Worm (Caenorhabditis elegans) whole organism, L3 larva: Measurements from ENCODE around the gene K09F6.7.
A peak's percentile ranks its signal among the peaks of the same experiment; 100 is the strongest.

Experiments
- R02D3.7 ChIP-seq: fragments of 150-350 bp; optimal IDR thresholded peaks from 2 replicates; lab custom pipeline; 2014; ENCODE audit warnings: missing biosample characterization, missing genetic modification characterization
- aly-2 ChIP-seq: fragments of 150-350 bp; optimal IDR thresholded peaks from 2 replicates; lab custom pipeline; 2014; ENCODE audit warnings: missing biosample characterization, missing genetic modification characterization
- ama-1 ChIP-seq: fragments of 150-350 bp; optimal IDR thresholded peaks from 2 replicates; lab custom pipeline; 2018
- ceh-16 ChIP-seq: sonication (generic microtip); optimal IDR thresholded peaks from 2 replicates; lab custom pipeline; 2017; ENCODE audit warnings: missing biosample characterization, missing genetic modification characterization
- ceh-28 ChIP-seq: fragments of 150-350 bp; optimal IDR thresholded peaks from 2 replicates; lab custom pipeline; 2014; ENCODE audit warnings: missing biosample characterization, missing genetic modification reagents, missing genetic modification characterization
- ceh-9 ChIP-seq: sonication (generic microtip); optimal IDR thresholded peaks from 2 replicates; lab custom pipeline; 2018; ENCODE audit warnings: missing biosample characterization, missing genetic modification characterization
- daf-12 ChIP-seq: fragments of 150-350 bp; optimal IDR thresholded peaks from 2 replicates; lab custom pipeline; 2014; ENCODE audit warnings: missing biosample characterization, missing genetic modification reagents, missing genetic modification characterization
- egl-27 ChIP-seq: sonication (generic microtip); optimal IDR thresholded peaks from 4 replicates; lab custom pipeline; 2017; ENCODE audit warnings: missing biosample characterization, missing genetic modification reagents, missing genetic modification characterization
- egl-5 ChIP-seq: fragments of 150-350 bp; optimal IDR thresholded peaks from 2 replicates; lab custom pipeline; 2017; ENCODE audit warnings: missing biosample characterization, missing genetic modification reagents, missing genetic modification characterization, inconsistent platforms
- elt-2 ChIP-seq: sonication (generic microtip); optimal IDR thresholded peaks from 2 replicates; lab custom pipeline; 2016; ENCODE audit warnings: missing genetic modification reagents, mild to moderate bottlenecking, missing genetic modification characterization, missing compliant biosample characterization
- eor-1 ChIP-seq, 2 experiments: fragments of 150-350 bp; optimal IDR thresholded peaks; 2 replicates each; lab custom pipeline; 2014 to 2018; ENCODE audit warnings: missing biosample characterization in 2 of 2, missing genetic modification characterization in 2 of 2
- fkh-10 ChIP-seq: sonication (generic microtip); optimal IDR thresholded peaks from 2 replicates; lab custom pipeline; 2017; ENCODE audit warnings: missing biosample characterization, missing genetic modification reagents, missing genetic modification characterization
- fos-1 ChIP-seq: fragments of 150-350 bp; optimal IDR thresholded peaks from 2 replicates; lab custom pipeline; 2014; ENCODE audit warnings: missing biosample characterization, missing genetic modification characterization
- hmg-11 ChIP-seq: sonication (generic microtip); optimal IDR thresholded peaks from 2 replicates; lab custom pipeline; 2016; ENCODE audit warnings: missing genetic modification characterization, missing compliant biosample characterization
- jun-1 ChIP-seq: fragments of 150-350 bp; optimal IDR thresholded peaks from 2 replicates; lab custom pipeline; 2014; ENCODE audit warnings: missing biosample characterization, missing genetic modification reagents, missing genetic modification characterization
- lin-15B ChIP-seq: fragments of 150-350 bp; optimal IDR thresholded peaks from 2 replicates; lab custom pipeline; 2014; ENCODE audit warnings: missing biosample characterization, missing genetic modification characterization
- lsy-12 ChIP-seq: sonication (generic microtip); optimal IDR thresholded peaks from 2 replicates; lab custom pipeline; 2016; ENCODE audit warnings: mild to moderate bottlenecking, missing genetic modification characterization, missing compliant biosample characterization
- mdl-1 ChIP-seq: fragments of 150-350 bp; optimal IDR thresholded peaks from 2 replicates; lab custom pipeline; 2014; ENCODE audit warnings: missing biosample characterization, missing genetic modification characterization
- mml-1 ChIP-seq: fragments of 150-350 bp; sonication (generic microtip); optimal IDR thresholded peaks from 3 replicates; lab custom pipeline; 2014; ENCODE audit warnings: missing biosample characterization, missing genetic modification characterization
- nfya-1 ChIP-seq: sonication (generic microtip); optimal IDR thresholded peaks from 2 replicates; lab custom pipeline; 2017; ENCODE audit warnings: missing genetic modification characterization, mild to moderate bottlenecking, missing compliant biosample characterization, antibody characterized with exemption, moderate library complexity; ENCODE audit not compliant: insufficient read depth
- nhr-11 ChIP-seq: fragments of 150-350 bp; optimal IDR thresholded peaks from 2 replicates; lab custom pipeline; 2014; ENCODE audit warnings: missing biosample characterization, missing genetic modification characterization
- nhr-12 ChIP-seq: fragments of 150-350 bp; optimal IDR thresholded peaks from 2 replicates; lab custom pipeline; 2014; ENCODE audit warnings: missing biosample characterization, missing genetic modification characterization
- nhr-23 ChIP-seq: fragments of 150-350 bp; optimal IDR thresholded peaks from 2 replicates; lab custom pipeline; 2014; ENCODE audit warnings: missing biosample characterization, missing genetic modification reagents, missing genetic modification characterization
- nhr-25 ChIP-seq: sonication (generic microtip); optimal IDR thresholded peaks from 2 replicates; lab custom pipeline; 2017; ENCODE audit warnings: missing biosample characterization, missing genetic modification characterization
- nhr-28 ChIP-seq: fragments of 150-350 bp; optimal IDR thresholded peaks from 2 replicates; lab custom pipeline; 2014; ENCODE audit warnings: missing biosample characterization, missing genetic modification characterization
- nhr-43 ChIP-seq: sonication (generic microtip); optimal IDR thresholded peaks from 2 replicates; lab custom pipeline; 2016; ENCODE audit warnings: mild to moderate bottlenecking, missing genetic modification characterization, missing compliant biosample characterization; ENCODE audit not compliant: poor library complexity, severe bottlenecking
- nhr-77 ChIP-seq: fragments of 150-350 bp; optimal IDR thresholded peaks from 2 replicates; lab custom pipeline; 2014; ENCODE audit warnings: missing biosample characterization, missing genetic modification characterization
- pha-4 ChIP-seq: fragments of 150-350 bp; optimal IDR thresholded peaks from 2 replicates; lab custom pipeline; 2014; ENCODE audit warnings: missing biosample characterization, missing genetic modification reagents, missing genetic modification characterization
- pqm-1 ChIP-seq: fragments of 150-350 bp; optimal IDR thresholded peaks from 2 replicates; lab custom pipeline; 2017; ENCODE audit warnings: missing biosample characterization, missing genetic modification characterization, inconsistent platforms
- snpc-4 ChIP-seq: fragments of 150-350 bp; optimal IDR thresholded peaks from 2 replicates; lab custom pipeline; 2014; ENCODE audit warnings: missing biosample characterization, missing genetic modification characterization
- tbx-2 ChIP-seq: sonication (generic microtip); optimal IDR thresholded peaks from 2 replicates; lab custom pipeline; 2016; ENCODE audit warnings: mild to moderate bottlenecking, missing genetic modification characterization, missing compliant biosample characterization
- unc-39 ChIP-seq: sonication (generic microtip); optimal IDR thresholded peaks from 4 replicates; lab custom pipeline; 2017; ENCODE audit warnings: missing biosample characterization, missing genetic modification characterization
- unc-62 ChIP-seq: fragments of 150-350 bp; sonication (generic microtip); optimal IDR thresholded peaks from 4 replicates; lab custom pipeline; 2014; ENCODE audit warnings: missing biosample characterization, missing genetic modification reagents, missing genetic modification characterization
- zag-1 ChIP-seq: fragments of 150-350 bp; optimal IDR thresholded peaks from 2 replicates; lab custom pipeline; 2014; ENCODE audit warnings: missing biosample characterization, missing genetic modification characterization
- ztf-11 ChIP-seq: fragments of 150-350 bp; optimal IDR thresholded peaks from 2 replicates; lab custom pipeline; 2014; ENCODE audit warnings: missing biosample characterization, missing genetic modification characterization
- ztf-4 ChIP-seq: fragments of 150-350 bp; optimal IDR thresholded peaks from 2 replicates; lab custom pipeline; 2014; ENCODE audit warnings: missing biosample characterization, missing genetic modification characterization

Gene K09F6.7

ce11 chrII:2336177-2336576 lies 44.2 kb upstream of the K09F6.7 start:
- TF ChIP-seq ceh-9, result no peak
- no peak for TF ChIP-seq snpc-4 (tag; lab: Kevin White, UChicago)
- TF ChIP-seq R02D3.7 (tag; lab: Kevin White, UChicago), result no peak
- TF ChIP-seq tbx-2 (tag; lab: Kevin White, UChicago), result no peak
- TF ChIP-seq nfya-1, result no peak
- TF ChIP-seq ceh-28, result no peak
- no peak for TF ChIP-seq egl-5
- TF ChIP-seq ztf-4, result no peak
- no peak for TF ChIP-seq ceh-16 (tag; lab: Kevin White, UChicago)
- TF ChIP-seq, all 47 proteins: peak for 0

- TF ChIP-seq pqm-1, result peak; percentile 49
- TF ChIP-seq zag-1 (tag; lab: Kevin White, UChicago), result no peak
- peak; percentile 51 for TF ChIP-seq pha-4
- peak; percentile 87 for TF ChIP-seq elt-2 (tag; lab: Kevin White, UChicago)
Observed at ce11 chrII:2335572-2335971, 43.6 kb upstream of the K09F6.7 start, which contains the start of gene F43C11.7. F43C11.7 (plus strand) TSS chrII:2335897.

- TF ChIP-seq elt-2 (tag; lab: Kevin White, UChicago) (no peak), pha-4 (no peak), fkh-10 (GFP tag; lab: Kevin White, UChicago) (no peak), mml-1 (tag; lab: Kevin White, UChicago) (no peak), pqm-1 (no peak), ama-1 (no peak)
Observed at ce11 chrII:2332220-2332619, 40.3 kb upstream of the K09F6.7 start, which contains the start of gene F43C11.8. F43C11.8 (plus strand) TSS chrII:2332520.

- TF ChIP-seq unc-39 (tag; lab: Kevin White, UChicago) (no peak), mdl-1 (tag; lab: Kevin White, UChicago) (no peak), nhr-25 (no peak), ztf-4 (no peak), snpc-4 (tag; lab: Kevin White, UChicago) (no peak), ceh-16 (tag; lab: Kevin White, UChicago) (no peak), ztf-11 (tag; lab: Kevin White, UChicago) (no peak), nhr-28 (tag; lab: Kevin White, UChicago) (no peak), daf-12 (tag; lab: Kevin White, UChicago) (no peak), nhr-43 (tag; lab: Kevin White, UChicago) (no peak), eor-1 (tag; optimal IDR thresholded peaks at IDR 0.05; lab: Kevin White, UChicago) (no peak), pqm-1 (no peak), ceh-9 (no peak), fos-1 (tag; lab: Kevin White, UChicago) (no peak), ceh-28 (no peak), nhr-77 (tag; lab: Kevin White, UChicago) (no peak), pha-4 (no peak), lsy-12 (tag; lab: Kevin White, UChicago) (no peak)
Observed at ce11 chrII:2330462-2330861, 38.5 kb upstream of the K09F6.7 start.

- no peak for TF ChIP-seq daf-12 (tag; lab: Kevin White, UChicago)
- no peak for TF ChIP-seq aly-2
- no peak for TF ChIP-seq ceh-9
- TF ChIP-seq fos-1 (tag; lab: Kevin White, UChicago), result no peak
- TF ChIP-seq nhr-11 (tag; lab: Kevin White, UChicago), result no peak
- TF ChIP-seq snpc-4 (tag; lab: Kevin White, UChicago), result no peak
- TF ChIP-seq nhr-12 (tag; lab: Kevin White, UChicago), result no peak
- no peak for TF ChIP-seq mdl-1 (tag; lab: Kevin White, UChicago)
- no peak for TF ChIP-seq unc-62 (GFP tag; lab: Kevin White, UChicago)
- TF ChIP-seq nhr-23, result no peak
- TF ChIP-seq, all 47 proteins: peak for 0
Observed at ce11 chrII:2328963-2329442, 37.1 kb upstream of the K09F6.7 start, which contains the start of the genes ZK1240.8 and ZK1240.1. ZK1240.8 (minus strand) TSS chrII:2329063. ZK1240.1 (plus strand) TSS chrII:2329392.

ce11 chrII:2324956-2325355 lies 33.0 kb upstream of the K09F6.7 start, which contains the start of gene ZK1240.11:
ZK1240.11 (plus strand) TSS chrII:2325256.
- no peak for TF ChIP-seq mdl-1 (tag; lab: Kevin White, UChicago)
- TF ChIP-seq egl-27, result no peak
- no peak for TF ChIP-seq pha-4
- no peak for TF ChIP-seq jun-1 (tag; lab: Kevin White, UChicago)
- no peak for TF ChIP-seq lin-15B (tag; lab: Kevin White, UChicago)
- TF ChIP-seq zag-1 (tag; lab: Kevin White, UChicago), result no peak
- no peak for TF ChIP-seq ceh-16 (tag; lab: Kevin White, UChicago)
- no peak for TF ChIP-seq hmg-11 (tag; lab: Kevin White, UChicago)
- TF ChIP-seq, all 47 proteins: peak for 0
